Worm (Caenorhabditis elegans): Measurements from ENCODE around the gene C25E10.7.
A peak's percentile ranks its signal among the peaks of the same experiment; 100 is the strongest.

C25E10.7 gene

ce11 chrV:9078815-9079525 is 28.0 kb upstream of the C25E10.7 start (continued):
- TF ChIP-seq isw-1 (GFP tag; IDR thresholded peaks at IDR 0.05) (no peak), irx-1 (tag; optimal IDR thresholded peaks at IDR 0.05) (no peak), unc-130 (tag; optimal IDR thresholded peaks at IDR 0.05) (peak; percentile 19), nhr-84 (tag; optimal IDR thresholded peaks at IDR 0.05) (no peak), ceh-63 (GFP tag; optimal IDR thresholded peaks at IDR 0.05) (no peak), mep-1 (tag; optimal IDR thresholded peaks at IDR 0.05) (no peak), vab-15 (tag; optimal IDR thresholded peaks at IDR 0.05) (no peak), unc-98 (GFP tag; IDR thresholded peaks at IDR 0.05) (no peak), fkh-8 (tag; optimal IDR thresholded peaks at IDR 0.05) (no peak), elt-3 (tag; optimal IDR thresholded peaks at IDR 0.05) (peak in 1 of 6 experiments; percentile 69), Y116A8C.19 (tag; optimal IDR thresholded peaks at IDR 0.05; ENCODE audit: borderline replicate concordance) (no peak), lsy-2 (tag; optimal IDR thresholded peaks at IDR 0.05) (no peak), nhr-11 (tag; optimal IDR thresholded peaks at IDR 0.05) (no peak), fkh-10 (GFP tag; optimal IDR thresholded peaks at IDR 0.05) (no peak), lin-14 (GFP tag; optimal IDR thresholded peaks at IDR 0.05) (peak; percentile 35), hlh-4 (tag; optimal IDR thresholded peaks at IDR 0.05) (no peak), lin-35 (GFP tag; optimal IDR thresholded peaks at IDR 0.05) (peak in 1 of 2 experiments; percentile 70), C34B4.2 (tag; optimal IDR thresholded peaks at IDR 0.05) (no peak), mdl-1 (tag; optimal IDR thresholded peaks at IDR 0.05) (peak in 1 of 2 experiments; percentile 45), rnt-1 (tag; optimal IDR thresholded peaks at IDR 0.05) (no peak), ces-1 (GFP tag; optimal IDR thresholded peaks at IDR 0.05) (no peak), efl-3 (GFP tag; optimal IDR thresholded peaks at IDR 0.05) (no peak), unc-62 (GFP tag; optimal IDR thresholded peaks at IDR 0.05) (no peak), sup-37 (GFP tag; optimal IDR thresholded peaks at IDR 0.05) (no peak), jun-1 (tag; optimal IDR thresholded peaks at IDR 0.05) (peak; percentile 26), nhr-90 (tag; optimal IDR thresholded peaks at IDR 0.05; ENCODE audit: poor library complexity) (peak; percentile 1), ztf-11 (tag; optimal IDR thresholded peaks at IDR 0.05) (no peak), nhr-12 (tag; optimal IDR thresholded peaks at IDR 0.05) (no peak), hlh-17 (GFP tag; optimal IDR thresholded peaks at IDR 0.05; ENCODE audit: borderline replicate concordance) (no peak), sptf-1 (tag; optimal IDR thresholded peaks at IDR 0.05) (no peak), F16B12.6 (tag; optimal IDR thresholded peaks at IDR 0.05) (no peak), nhr-85 (tag) (peak; percentile 78), zag-1 (tag; optimal IDR thresholded peaks at IDR 0.05) (no peak), ceh-90 (tag; optimal IDR thresholded peaks at IDR 0.05) (no peak), ama-1 (optimal IDR thresholded peaks at IDR 0.05) (no peak), blmp-1 (tag; optimal IDR thresholded peaks at IDR 0.05) (peak; percentile 87), lir-3 (tag; optimal IDR thresholded peaks at IDR 0.05; ENCODE audit: poor library complexity) (no peak), lin-39 (tag; optimal IDR thresholded peaks at IDR 0.05) (no peak), ztf-4 (tag; optimal IDR thresholded peaks at IDR 0.05) (no peak), aly-2 (tag; optimal IDR thresholded peaks at IDR 0.05) (no peak), alr-1 (tag; optimal IDR thresholded peaks at IDR 0.05; ENCODE audit: borderline replicate concordance) (no peak), tbx-2 (tag; optimal IDR thresholded peaks at IDR 0.05) (peak; percentile 9), pax-3 (tag; optimal IDR thresholded peaks at IDR 0.05) (no peak), mab-9 (GFP tag; IDR thresholded peaks at IDR 0.05) (no peak), nhr-28 (tag; optimal IDR thresholded peaks at IDR 0.05) (no peak), snpc-4 (tag; optimal IDR thresholded peaks at IDR 0.05) (no peak), nhr-20 (tag; optimal IDR thresholded peaks at IDR 0.05) (peak; percentile 81), mef-2 (tag; optimal IDR thresholded peaks at IDR 0.05) (no peak), C16A3.4 (tag; optimal IDR thresholded peaks at IDR 0.05) (no peak), lin-15B (tag; optimal IDR thresholded peaks at IDR 0.05) (no peak), ets-5 (GFP tag; IDR thresholded peaks at IDR 0.05) (no peak), unc-86 (tag; optimal IDR thresholded peaks at IDR 0.05) (no peak), fos-1 (tag; optimal IDR thresholded peaks at IDR 0.05) (no peak)
